Fruit fly (Drosophila melanogaster) whole organism, adult: Measurements from ENCODE around the gene gudu.

Experiments used
- CG11617 ChIP-seq: fragments of 200-800 bp; sonication (Bioruptor generic); optimal IDR thresholded peaks from 2 replicates; lab custom pipeline; 2017; ENCODE audit warnings: mild to moderate bottlenecking, missing biosample characterization, missing genetic modification reagents, missing genetic modification characterization
- CG12768 ChIP-seq: fragments of 200-800 bp; sonication (Bioruptor generic); optimal IDR thresholded peaks from 2 replicates; lab custom pipeline; 2017; ENCODE audit warnings: missing biosample characterization, missing genetic modification characterization, mild to moderate bottlenecking, moderate library complexity, missing genetic modification reagents
- CG14711 ChIP-seq: fragments of 200-800 bp; sonication (Bioruptor generic); optimal IDR thresholded peaks from 2 replicates; lab custom pipeline; 2018; ENCODE audit warnings: missing biosample characterization, mild to moderate bottlenecking, missing genetic modification characterization, moderate library complexity
- CG1620 ChIP-seq: fragments of 200-800 bp; sonication (Bioruptor generic); optimal IDR thresholded peaks from 2 replicates; lab custom pipeline; 2016; ENCODE audit warnings: missing biosample characterization, missing genetic modification characterization
- CG33017 ChIP-seq: fragments of 200-800 bp; sonication (Bioruptor generic); optimal IDR thresholded peaks from 2 replicates; lab custom pipeline; 2018; ENCODE audit warnings: missing biosample characterization, mild to moderate bottlenecking, missing genetic modification characterization, moderate library complexity
- CG7101 ChIP-seq: fragments of 200-800 bp; sonication (Bioruptor generic); optimal IDR thresholded peaks from 2 replicates; lab custom pipeline; 2018; ENCODE audit warnings: missing biosample characterization, mild to moderate bottlenecking, missing genetic modification characterization, moderate library complexity
- Clk ChIP-seq: fragments of 200-800 bp; sonication (Bioruptor generic); optimal IDR thresholded peaks from 2 replicates; lab custom pipeline; 2017; ENCODE audit warnings: missing biosample characterization, missing genetic modification characterization
- Crg-1 ChIP-seq: fragments of 200-800 bp; sonication (Bioruptor generic); optimal IDR thresholded peaks from 2 replicates; lab custom pipeline; 2016; ENCODE audit warnings: missing biosample characterization, missing genetic modification characterization
- Mnt ChIP-seq: fragments of 200-800 bp; sonication (Bioruptor generic); optimal IDR thresholded peaks from 2 replicates; lab custom pipeline; 2016; ENCODE audit warnings: missing biosample characterization, mild to moderate bottlenecking, missing genetic modification characterization
- bab1 ChIP-seq: fragments of 200-800 bp; sonication (Bioruptor generic); optimal IDR thresholded peaks from 3 replicates; lab custom pipeline; 2019; ENCODE audit warnings: missing biosample characterization, mild to moderate bottlenecking, missing genetic modification characterization, moderate library complexity
- kay ChIP-seq: fragments of 200-800 bp; sonication (Bioruptor generic); peaks from one replicate; lab custom pipeline; 2016; ENCODE audit warnings: missing biosample characterization, missing genetic modification characterization, borderline replicate concordance
- ovo ChIP-seq: fragments of 200-800 bp; sonication (Bioruptor generic); optimal IDR thresholded peaks from 2 replicates; lab custom pipeline; 2016; ENCODE audit warnings: missing biosample characterization, missing genetic modification characterization
- tj ChIP-seq: fragments of 200-800 bp; sonication (Bioruptor generic); optimal IDR thresholded peaks from 3 replicates; lab custom pipeline; 2017; ENCODE audit warnings: missing biosample characterization, mild to moderate bottlenecking, missing genetic modification characterization, moderate library complexity
- toe ChIP-seq: fragments of 200-800 bp; sonication (Bioruptor generic); optimal IDR thresholded peaks from 2 replicates; lab custom pipeline; 2016; ENCODE audit warnings: missing biosample characterization, missing genetic modification characterization

DNA sequence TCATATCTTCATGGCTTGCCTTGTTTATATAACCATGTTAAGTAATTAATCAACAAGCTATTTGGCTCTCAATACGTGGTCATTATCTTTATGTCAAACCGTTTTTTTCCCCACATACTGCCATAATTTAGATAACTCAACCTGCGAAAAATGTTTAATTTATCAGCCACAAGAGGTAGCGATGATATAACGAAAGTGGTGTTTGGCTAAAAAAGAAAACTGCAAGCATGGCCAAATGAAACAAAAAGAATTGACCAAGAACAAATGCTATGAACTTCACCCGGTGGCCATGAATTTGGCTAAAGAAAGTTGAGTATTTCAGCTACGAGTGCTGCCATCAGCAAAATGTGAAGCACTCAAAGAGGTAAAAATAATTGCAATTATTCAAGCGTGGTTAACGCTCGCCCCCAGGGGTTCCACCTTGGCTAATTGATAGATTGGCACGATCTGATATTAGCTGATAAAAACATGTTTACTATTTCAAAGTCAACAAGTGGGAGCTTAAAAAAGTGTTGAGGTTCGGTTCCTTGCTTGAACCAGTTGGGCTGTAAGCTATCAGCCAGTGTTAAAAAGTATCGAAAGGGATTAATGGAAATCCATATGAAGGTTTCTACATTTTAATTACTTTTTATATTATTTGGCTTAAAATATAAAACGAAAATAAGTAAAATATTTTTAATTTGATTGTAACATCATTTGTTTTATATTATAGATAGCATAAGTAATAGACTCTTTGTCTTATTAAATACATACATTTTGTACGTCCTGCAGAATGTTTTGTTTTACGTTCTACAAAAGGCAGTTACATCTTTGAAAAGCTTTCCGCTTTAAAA is 48.4 kb downstream of the gudu start:
- TF ChIP-seq kay (GFP tag; lab: Kevin White, UChicago) (peak; percentile 93), CG7101 (peak; percentile 79), CG11617 (GFP tag; lab: Kevin White, UChicago) (peak; percentile 57), bab1 (peak; percentile 27), toe (peak; percentile 81), CG12768 (GFP tag; lab: Kevin White, UChicago) (peak; percentile 72), tj (GFP tag; lab: Kevin White, UChicago) (peak; percentile 85), CG1620 (GFP tag; lab: Kevin White, UChicago) (peak; percentile 94), Clk (GFP tag; lab: Kevin White, UChicago) (peak; percentile 55), Crg-1 (GFP tag; lab: Kevin White, UChicago) (peak; percentile 96), CG14711 (tag; lab: Kevin White, UChicago) (peak; percentile 57), Mnt (GFP tag; lab: Kevin White, UChicago) (peak; percentile 66), CG33017 (tag; lab: Kevin White, UChicago) (peak; percentile 65), ovo (peak; percentile 89)
